Fruit fly (Drosophila melanogaster): ENCODE data around the gene CG31560.

DNA sequence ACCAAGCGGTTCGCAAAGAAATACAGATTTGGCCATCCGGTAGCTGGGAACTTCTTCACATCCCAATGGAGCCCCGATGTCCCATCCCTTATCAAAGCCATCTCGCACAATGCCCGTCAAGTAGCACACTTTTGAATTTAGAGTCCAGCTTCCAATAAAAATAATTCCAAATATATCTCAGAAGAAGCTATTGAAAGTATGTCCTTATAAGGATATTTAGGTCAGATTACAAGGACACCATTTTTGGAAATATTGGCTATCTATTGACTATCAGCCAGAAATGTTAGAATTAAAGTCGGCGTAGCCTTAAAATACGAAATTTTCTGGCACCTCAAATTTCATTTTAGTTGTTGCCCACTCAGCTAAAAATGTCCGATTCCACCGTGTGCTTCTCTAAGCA lies 32.9 kb downstream of the CG31560 start, which contains the start of gene CG10298:
- TF ChIP-seq CG14711 (tag; optimal IDR thresholded peaks at IDR 0.05) (no peak), CG11617 (GFP tag; optimal IDR thresholded peaks at IDR 0.05) (no peak)

Measured in whole organism, adult.